Worm (Caenorhabditis elegans): ENCODE results near the gene B0416.10.

DNA sequence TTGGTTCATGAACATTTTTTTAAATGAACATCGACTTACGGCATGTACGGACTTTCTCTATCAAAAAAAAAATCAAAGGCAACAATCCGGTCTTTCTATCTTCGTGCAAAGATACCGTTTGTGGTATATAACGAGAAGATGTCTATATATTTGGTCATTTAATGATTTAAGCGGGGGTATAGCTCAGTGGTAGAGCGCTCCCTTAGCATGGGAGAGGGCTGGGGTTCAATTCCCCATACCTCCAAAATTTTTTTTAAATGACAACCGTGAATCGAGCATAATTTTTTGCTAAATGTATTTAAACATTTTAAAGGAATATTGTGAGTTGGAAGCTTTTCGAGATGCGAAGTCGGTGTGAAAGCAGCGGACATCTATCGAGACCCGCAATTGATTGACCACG, 35.8 kb downstream of the B0416.10 start:
- TF ChIP-seq T22C8.4 (GFP tag; IDR thresholded peaks at IDR 0.05) (no peak), ref-1 (GFP tag; conservative IDR thresholded peaks at IDR 0.05) (no peak), flt-1 (GFP tag; IDR thresholded peaks at IDR 0.05) (no peak; the same call in 1 of the 2 replicates)
